Fruit fly (Drosophila melanogaster) whole organism, embryonic: Measurements from ENCODE around the gene Jupiter.

Source experiments
- CG10209 ChIP-seq: fragments of 200-800 bp; sonication (Bioruptor generic); optimal IDR thresholded peaks from 3 replicates; lab custom pipeline; 2017; ENCODE audit warnings: missing biosample characterization, mild to moderate bottlenecking, missing genetic modification characterization, missing genetic modification reagents
- CG10274 ChIP-seq: fragments of 200-800 bp; sonication (Bioruptor generic); optimal IDR thresholded peaks from 3 replicates; lab custom pipeline; 2017; ENCODE audit warnings: missing biosample characterization, mild to moderate bottlenecking, missing genetic modification characterization
- CG10979 ChIP-seq: fragments of 200-800 bp; sonication (Bioruptor generic); optimal IDR thresholded peaks from 2 replicates; lab custom pipeline; 2018; ENCODE audit warnings: missing biosample characterization, mild to moderate bottlenecking, missing genetic modification characterization, moderate library complexity
- CG11247 ChIP-seq: fragments of 200-800 bp; sonication (Bioruptor generic); IDR thresholded peaks from 2 replicates; pipeline ENCODE4 v1.3.6; 2022; ENCODE audit warnings: missing biosample characterization, missing genetic modification characterization
- CG12219 ChIP-seq: fragments of 200-800 bp; sonication (Bioruptor generic); optimal IDR thresholded peaks from 3 replicates; lab custom pipeline; 2018; ENCODE audit warnings: missing biosample characterization, mild to moderate bottlenecking, missing genetic modification characterization
- CG12236 ChIP-seq: fragments of 200-800 bp; sonication (Bioruptor generic); optimal IDR thresholded peaks from 2 replicates; lab custom pipeline; 2016; ENCODE audit warnings: missing biosample characterization, missing genetic modification characterization
- CG15011 ChIP-seq: fragments of 200-800 bp; sonication (Bioruptor generic); optimal IDR thresholded peaks from 3 replicates; lab custom pipeline; 2018; ENCODE audit warnings: missing biosample characterization, mild to moderate bottlenecking, missing genetic modification characterization
- CG1529 ChIP-seq: fragments of 200-800 bp; sonication (Bioruptor generic); optimal IDR thresholded peaks from 3 replicates; lab custom pipeline; 2018; ENCODE audit warnings: missing biosample characterization, missing genetic modification characterization
- CG1647 ChIP-seq: fragments of 200-800 bp; sonication (Bioruptor generic); optimal IDR thresholded peaks from 3 replicates; lab custom pipeline; 2016; ENCODE audit warnings: missing biosample characterization, missing genetic modification characterization
- CG17361 ChIP-seq: fragments of 200-800 bp; sonication (Bioruptor generic); IDR thresholded peaks from 3 replicates; pipeline ENCODE4 v1.3.6; 2022; ENCODE audit warnings: missing biosample characterization, missing genetic modification characterization
- CG17612 ChIP-seq: fragments of 200-800 bp; sonication (Bioruptor generic); IDR thresholded peaks from 2 replicates; pipeline ENCODE4 v1.3.6; 2022; ENCODE audit warnings: missing biosample characterization, missing genetic modification characterization
- CG18476 ChIP-seq: fragments of 200-800 bp; sonication (Bioruptor generic); optimal IDR thresholded peaks from 2 replicates; lab custom pipeline; 2016; ENCODE audit warnings: missing biosample characterization, mild to moderate bottlenecking, missing genetic modification characterization
- CG2712 ChIP-seq: fragments of 200-800 bp; optimal IDR thresholded peaks from 3 replicates; lab custom pipeline; 2019; ENCODE audit warnings: missing biosample characterization, mild to moderate bottlenecking, missing genetic modification characterization, moderate library complexity
- CG3065 ChIP-seq: fragments of 200-800 bp; sonication (Bioruptor generic); optimal IDR thresholded peaks from 2 replicates; lab custom pipeline; 2016; ENCODE audit warnings: missing biosample characterization, missing genetic modification characterization
- CG3838 ChIP-seq: fragments of 200-800 bp; sonication (Bioruptor generic); optimal IDR thresholded peaks from 3 replicates; lab custom pipeline; 2016; ENCODE audit warnings: missing biosample characterization, missing genetic modification characterization
- CG4404 ChIP-seq: fragments of 200-800 bp; sonication (Bioruptor generic); IDR thresholded peaks from 2 replicates; pipeline ENCODE4 v1.3.6; 2022; ENCODE audit warnings: missing biosample characterization, missing genetic modification characterization
- CG4707 ChIP-seq: fragments of 200-800 bp; sonication (Bioruptor generic); optimal IDR thresholded peaks from 2 replicates; lab custom pipeline; 2018; ENCODE audit warnings: missing biosample characterization, mild to moderate bottlenecking, missing genetic modification characterization, moderate library complexity
- CG6854 ChIP-seq: fragments of 200-800 bp; sonication (Bioruptor generic); optimal IDR thresholded peaks from 3 replicates; lab custom pipeline; 2017; ENCODE audit warnings: missing biosample characterization, mild to moderate bottlenecking, missing genetic modification characterization
- CG7357 ChIP-seq: fragments of 200-800 bp; sonication (Bioruptor generic); IDR thresholded peaks from 3 replicates; pipeline ENCODE4 v1.3.6; 2022; ENCODE audit warnings: missing biosample characterization, missing genetic modification characterization
- CG7839 ChIP-seq: fragments of 200-800 bp; sonication (Bioruptor generic); optimal IDR thresholded peaks from 3 replicates; lab custom pipeline; 2018; ENCODE audit warnings: missing biosample characterization, mild to moderate bottlenecking, missing genetic modification characterization, moderate library complexity
- CG9797 ChIP-seq: fragments of 200-800 bp; sonication (Bioruptor generic); optimal IDR thresholded peaks from 3 replicates; lab custom pipeline; 2018; ENCODE audit warnings: missing biosample characterization, mild to moderate bottlenecking, missing genetic modification characterization
- Dbx ChIP-seq: fragments of 200-800 bp; sonication (Bioruptor generic); IDR thresholded peaks from 3 replicates; pipeline ENCODE4 v1.3.6; 2022; ENCODE audit warnings: missing biosample characterization, missing genetic modification characterization
- Dll ChIP-seq: fragments of 200-800 bp; sonication (Bioruptor generic); IDR thresholded peaks from 4 replicates; pipeline ENCODE4 v1.3.6; 2022; ENCODE audit warnings: missing biosample characterization, missing genetic modification characterization; ENCODE audit not compliant: partially characterized antibody
- Doc2 ChIP-seq: fragments of 200-800 bp; sonication (Bioruptor generic); IDR thresholded peaks from 2 replicates; pipeline ENCODE4 v1.3.6; 2022; ENCODE audit warnings: missing biosample characterization, missing genetic modification characterization
- Dref ChIP-seq: fragments of 200-800 bp; sonication (Bioruptor generic); IDR thresholded peaks from 2 replicates; pipeline ENCODE4 v1.3.6; 2022; ENCODE audit warnings: missing biosample characterization, missing genetic modification characterization
- Fer3 ChIP-seq: fragments of 200-800 bp; sonication (Bioruptor generic); optimal IDR thresholded peaks from 2 replicates; lab custom pipeline; 2018; ENCODE audit warnings: missing biosample characterization, mild to moderate bottlenecking, missing genetic modification characterization, moderate library complexity
- HHEX ChIP-seq: fragments of 200-800 bp; sonication (Bioruptor generic); optimal IDR thresholded peaks from 3 replicates; lab custom pipeline; 2017; ENCODE audit warnings: missing biosample characterization, mild to moderate bottlenecking, missing genetic modification characterization, missing genetic modification reagents
- Hmx ChIP-seq: fragments of 200-800 bp; sonication (Bioruptor generic); optimal IDR thresholded peaks from 2 replicates; lab custom pipeline; 2016; ENCODE audit warnings: missing biosample characterization, missing genetic modification characterization
- NFAT ChIP-seq: fragments of 200-800 bp; sonication (Bioruptor generic); IDR thresholded peaks from 2 replicates; pipeline ENCODE4 v1.3.6; 2022; ENCODE audit warnings: missing biosample characterization, missing genetic modification characterization
- Vsx1 ChIP-seq: fragments of 200-800 bp; sonication (Bioruptor generic); optimal IDR thresholded peaks from 2 replicates; lab custom pipeline; 2017; ENCODE audit warnings: missing biosample characterization, mild to moderate bottlenecking, missing genetic modification characterization, missing genetic modification reagents
- YL-1 ChIP-seq: fragments of 200-800 bp; sonication (Bioruptor generic); optimal IDR thresholded peaks from 3 replicates; lab custom pipeline; 2017; ENCODE audit warnings: missing biosample characterization, mild to moderate bottlenecking, missing genetic modification characterization
- caup ChIP-seq: fragments of 200-800 bp; sonication (Bioruptor generic); optimal IDR thresholded peaks from 3 replicates; lab custom pipeline; 2017; ENCODE audit warnings: missing biosample characterization, mild to moderate bottlenecking, missing genetic modification characterization, moderate library complexity; ENCODE audit not compliant: severe bottlenecking
- ci ChIP-seq: fragments of 200-800 bp; sonication (Bioruptor generic); IDR thresholded peaks from 3 replicates; pipeline ENCODE4 v1.3.6; 2022; ENCODE audit warnings: missing biosample characterization, missing genetic modification characterization
- corto ChIP-seq: fragments of 200-800 bp; sonication (Bioruptor generic); optimal IDR thresholded peaks from 2 replicates; lab custom pipeline; 2016; ENCODE audit warnings: missing biosample characterization, mild to moderate bottlenecking, missing genetic modification characterization, moderate library complexity
- crp ChIP-seq, 2 experiments: fragments of 200-800 bp; sonication (Bioruptor generic); optimal IDR thresholded peaks; 2 replicates in 1 of 2; 3 replicates in 1 of 2; lab custom pipeline; 2017; ENCODE audit warnings: missing biosample characterization in 2 of 2, missing genetic modification characterization in 2 of 2, mild to moderate bottlenecking in 1 of 2, moderate library complexity in 1 of 2
- dmrt11E ChIP-seq: fragments of 200-800 bp; sonication (Bioruptor generic); optimal IDR thresholded peaks from 3 replicates; lab custom pipeline; 2018; ENCODE audit warnings: missing biosample characterization, mild to moderate bottlenecking, missing genetic modification characterization, moderate library complexity
- fd3F ChIP-seq: fragments of 200-800 bp; sonication (Bioruptor generic); optimal IDR thresholded peaks from 2 replicates; lab custom pipeline; 2018; ENCODE audit warnings: missing biosample characterization, mild to moderate bottlenecking, missing genetic modification characterization, moderate library complexity
- fru ChIP-seq: fragments of >200 bp; optimal IDR thresholded peaks from 2 replicates; lab custom pipeline; 2017
- gsb ChIP-seq: fragments of 200-800 bp; sonication (Bioruptor generic); IDR thresholded peaks from 2 replicates; pipeline ENCODE4 v1.3.6; 2022; ENCODE audit warnings: missing biosample characterization, missing genetic modification characterization
- hbn ChIP-seq: fragments of 200-800 bp; sonication (Bioruptor generic); IDR thresholded peaks from 2 replicates; pipeline ENCODE4 v1.3.6; 2022; ENCODE audit warnings: missing biosample characterization, missing genetic modification characterization; ENCODE audit not compliant: partially characterized antibody
- kay ChIP-seq: fragments of 200-800 bp; sonication (Bioruptor generic); optimal IDR thresholded peaks from 2 replicates; lab custom pipeline; 2016; ENCODE audit warnings: missing biosample characterization, missing genetic modification characterization
- maf-S ChIP-seq: fragments of 200-800 bp; sonication (Bioruptor generic); optimal IDR thresholded peaks from 2 replicates; lab custom pipeline; 2016; ENCODE audit warnings: missing biosample characterization, missing genetic modification characterization
- mld ChIP-seq: fragments of 200-800 bp; sonication (Bioruptor generic); IDR thresholded peaks from 3 replicates; pipeline ENCODE4 v1.3.6; 2022; ENCODE audit warnings: missing biosample characterization, missing genetic modification characterization; ENCODE audit not compliant: partially characterized antibody
- pb ChIP-seq: fragments of 200-800 bp; sonication (Bioruptor generic); optimal IDR thresholded peaks from 3 replicates; lab custom pipeline; 2016; ENCODE audit warnings: missing biosample characterization, missing genetic modification characterization
- pum ChIP-seq: fragments of 200-800 bp; sonication (Bioruptor generic); optimal IDR thresholded peaks from 2 replicates; lab custom pipeline; 2016; ENCODE audit warnings: missing biosample characterization, missing genetic modification characterization
- sd ChIP-seq: fragments of 200-800 bp; sonication (Bioruptor generic); optimal IDR thresholded peaks from 3 replicates; lab custom pipeline; 2018; ENCODE audit warnings: missing biosample characterization, mild to moderate bottlenecking, missing genetic modification characterization, moderate library complexity
- tup ChIP-seq: fragments of 200-800 bp; sonication (Bioruptor generic); optimal IDR thresholded peaks from 2 replicates; lab custom pipeline; 2016; ENCODE audit warnings: missing biosample characterization, mild to moderate bottlenecking, missing genetic modification characterization, moderate library complexity
- vvl ChIP-seq: fragments of 200-800 bp; sonication (Bioruptor generic); IDR thresholded peaks from 2 replicates; pipeline ENCODE4 v1.3.6; 2022; ENCODE audit warnings: missing biosample characterization, missing genetic modification characterization
- yki ChIP-seq: fragments of >200 bp; optimal IDR thresholded peaks from 3 replicates; lab custom pipeline; 2018
- zf30C ChIP-seq: fragments of 200-800 bp; sonication (Bioruptor generic); optimal IDR thresholded peaks from 3 replicates; lab custom pipeline; 2018; ENCODE audit warnings: missing biosample characterization, mild to moderate bottlenecking, missing genetic modification characterization

Gene Jupiter

DNA sequence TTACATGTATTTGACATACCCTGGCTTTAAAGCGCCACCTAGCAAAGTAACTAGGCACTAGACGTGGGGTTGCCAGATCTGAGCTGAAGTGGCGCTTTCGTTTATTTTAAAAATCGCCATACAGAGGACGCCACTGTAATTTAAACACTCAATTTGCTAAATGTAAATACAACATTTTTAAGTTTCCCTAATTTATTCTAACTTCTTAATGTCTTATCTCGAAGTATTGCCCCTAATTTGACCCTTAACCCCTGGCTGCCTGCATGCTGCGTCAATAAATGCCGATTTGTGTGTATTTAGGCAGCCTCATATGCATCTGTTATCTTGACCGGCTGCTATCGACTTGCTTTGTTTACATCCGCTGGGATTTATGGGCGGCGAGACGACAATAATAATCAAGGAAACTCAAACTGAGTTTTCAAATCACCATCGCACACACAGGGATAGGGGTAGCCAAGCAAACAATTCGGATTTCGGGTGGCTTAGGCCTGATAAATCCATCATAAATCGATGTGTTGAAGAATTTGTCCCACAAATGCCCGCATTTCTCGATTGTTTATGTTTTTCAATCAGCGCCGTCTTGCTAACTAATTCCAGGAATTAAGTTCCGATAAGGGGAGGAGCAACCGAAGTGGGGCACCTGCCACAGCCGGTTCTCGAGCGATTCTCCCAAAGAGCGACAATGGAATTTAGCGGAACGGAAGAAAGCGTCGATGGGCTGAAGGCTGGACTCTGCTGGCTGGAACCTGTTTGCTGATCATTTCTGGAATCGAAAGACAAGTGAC, 6.3 kb downstream of the Jupiter start:
- TF ChIP-seq hbn (GFP tag; lab: Robert Waterston, UW), result no peak
- no peak for TF ChIP-seq CG7357 (GFP tag; lab: Robert Waterston, UW)
- TF ChIP-seq CG10209 (GFP tag; lab: Kevin White, UChicago), result peak; percentile 28
- no peak for TF ChIP-seq pb (GFP tag; lab: Kevin White, UChicago)
- TF ChIP-seq corto (GFP tag; lab: Kevin White, UChicago), result no peak
- TF ChIP-seq kay (GFP tag; lab: Kevin White, UChicago), result no peak
- peak; percentile 93 for TF ChIP-seq NFAT (GFP tag; lab: Robert Waterston, UW)
- no peak for TF ChIP-seq mld (GFP tag; lab: Robert Waterston, UW)
- TF ChIP-seq Vsx1, result no peak
- TF ChIP-seq sd, result peak; percentile 23
- no peak for TF ChIP-seq Dref (GFP tag; lab: Robert Waterston, UW)
- TF ChIP-seq CG4707, result no peak
- TF ChIP-seq CG15011, result no peak
- TF ChIP-seq HHEX (GFP tag; lab: Kevin White, UChicago), result peak; percentile 31
- TF ChIP-seq CG11247 (GFP tag; lab: Robert Waterston, UW), result peak; percentile 89
- peak; percentile 61 for TF ChIP-seq CG3065 (GFP tag; lab: Kevin White, UChicago)
- peak; percentile 18 for TF ChIP-seq maf-S (GFP tag; lab: Kevin White, UChicago)
- TF ChIP-seq CG10274 (GFP tag; lab: Kevin White, UChicago), result no peak
- peak; percentile 73 for TF ChIP-seq CG17361 (GFP tag; lab: Robert Waterston, UW)
- TF ChIP-seq ci, result peak; percentile 68; the same call in 2 of the 3 replicates
- peak; percentile 71 for TF ChIP-seq CG7839 (tag; lab: Kevin White, UChicago)
- TF ChIP-seq pum (GFP tag; lab: Kevin White, UChicago), result peak; percentile 49
- TF ChIP-seq Hmx (GFP tag; lab: Kevin White, UChicago), result no peak
- TF ChIP-seq CG18476 (GFP tag; lab: Kevin White, UChicago), result peak; percentile 0
- TF ChIP-seq vvl (GFP tag; lab: Robert Waterston, UW), result peak; percentile 82
- TF ChIP-seq YL-1 (GFP tag; lab: Kevin White, UChicago), result peak; percentile 16
- peak; percentile 79 for TF ChIP-seq Dbx (GFP tag; lab: Robert Waterston, UW)
- TF ChIP-seq CG1529 (GFP tag; lab: Kevin White, UChicago), result peak; percentile 22
- no peak for TF ChIP-seq zf30C (GFP tag; lab: Kevin White, UChicago)
- TF ChIP-seq CG9797 (GFP tag; lab: Kevin White, UChicago), result no peak
- TF ChIP-seq CG17612, result no peak
- TF ChIP-seq CG4404 (GFP tag; lab: Robert Waterston, UW), result peak; percentile 45
- TF ChIP-seq CG12236, result no peak
- no peak for TF ChIP-seq gsb
- TF ChIP-seq CG12219 (GFP tag; lab: Kevin White, UChicago), result no peak
- no peak for TF ChIP-seq CG6854 (GFP tag; lab: Kevin White, UChicago)
- TF ChIP-seq CG10979, result peak; percentile 49
- no peak for TF ChIP-seq CG3838
- TF ChIP-seq fd3F (GFP tag; lab: Kevin White, UChicago), result peak; percentile 43
- TF ChIP-seq crp (GFP tag; optimal IDR thresholded peaks at IDR 0.05; lab: Kevin White, UChicago), result no peak
- TF ChIP-seq tup (GFP tag; lab: Kevin White, UChicago), result peak; percentile 35
- no peak for TF ChIP-seq Dll (GFP tag; lab: Robert Waterston, UW)
- peak; percentile 78 for TF ChIP-seq CG2712 (tag; lab: Kevin White, UChicago)
- TF ChIP-seq CG1647, result peak; percentile 69
- TF ChIP-seq Doc2 (GFP tag; lab: Robert Waterston, UW), result no peak
- peak; percentile 35 for TF ChIP-seq Fer3 (tag; lab: Kevin White, UChicago)
- peak; percentile 61 for TF ChIP-seq caup (GFP tag; lab: Kevin White, UChicago)
- TF ChIP-seq dmrt11E, result peak; percentile 61
- TF ChIP-seq yki (lab: Kevin White, UChicago), result peak; percentile 52
- TF ChIP-seq fru (lab: Kevin White, UChicago), result no peak
